Fruit fly (Drosophila melanogaster): ENCODE results near the gene RpL13A.
A peak's percentile ranks its signal among the peaks of the same experiment; 100 is the strongest.

The RpL13A gene

DNA sequence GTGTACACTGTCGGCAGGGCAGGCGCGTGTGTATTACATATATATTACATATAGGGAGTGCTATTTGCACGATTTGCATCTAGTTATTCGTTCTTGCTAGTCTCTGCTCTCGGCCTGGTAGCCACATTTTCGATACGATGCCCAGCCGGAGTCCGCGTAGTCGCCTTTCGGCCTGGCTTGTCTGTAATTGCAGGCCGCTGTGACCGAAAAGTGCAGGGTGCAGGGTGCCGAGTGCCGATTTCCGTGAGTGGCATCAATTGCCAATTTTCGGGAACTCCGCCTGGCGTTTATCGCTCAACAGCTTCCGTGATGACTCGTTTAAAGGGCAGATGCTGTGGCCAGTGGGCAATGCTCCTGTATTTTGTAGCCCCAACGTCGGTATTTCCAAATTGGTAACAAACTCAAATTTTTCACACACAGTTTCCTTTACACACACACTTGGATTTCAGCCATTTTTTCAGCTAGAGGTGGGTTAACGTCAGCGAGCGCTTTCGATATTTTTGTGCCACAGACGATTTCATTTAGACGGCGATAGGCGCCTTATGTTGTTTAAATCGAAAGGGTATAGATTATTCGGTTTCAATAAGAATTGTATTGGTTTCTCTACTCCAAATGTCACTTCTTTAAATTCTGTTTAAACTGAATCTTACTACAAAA, 36.3 kb upstream of the RpL13A start, which contains the start of gene CG2926 (continued):
- TF ChIP-seq Atf3 (GFP tag; optimal IDR thresholded peaks at IDR 0.05): no peak
- TF ChIP-seq trem (tag; optimal IDR thresholded peaks at IDR 0.05): peak; percentile 26
- TF ChIP-seq oc (tag; optimal IDR thresholded peaks at IDR 0.05): no peak
- peak; percentile 45 for TF ChIP-seq Sin3A (optimal IDR thresholded peaks at IDR 0.05)
- TF ChIP-seq CG2678 (tag; optimal IDR thresholded peaks at IDR 0.05): no peak
- TF ChIP-seq CG15269 (tag; optimal IDR thresholded peaks at IDR 0.05): no peak
- no peak for TF ChIP-seq CG18262 (tag; optimal IDR thresholded peaks at IDR 0.05)
- TF ChIP-seq CG6654 (GFP tag; optimal IDR thresholded peaks at IDR 0.05): no peak
- no peak for TF ChIP-seq esg (GFP tag; conservative IDR thresholded peaks at IDR 0.05)
- TF ChIP-seq prd (optimal IDR thresholded peaks at IDR 0.05): no peak
- peak; percentile 31; the same call in 1 of the 3 replicates for TF ChIP-seq prd (GFP tag; IDR thresholded peaks at IDR 0.05)
- TF ChIP-seq disco-r (GFP tag; optimal IDR thresholded peaks at IDR 0.05): no peak
- no peak for TF ChIP-seq ro (GFP tag; IDR thresholded peaks at IDR 0.05)
- peak; percentile 48 for TF ChIP-seq CG17802 (tag; optimal IDR thresholded peaks at IDR 0.05)
- peak; percentile 44 for TF ChIP-seq zfh2 (GFP tag; optimal IDR thresholded peaks at IDR 0.05)
- TF ChIP-seq CG6854 (GFP tag; optimal IDR thresholded peaks at IDR 0.05): no peak
- TF ChIP-seq CG3847 (GFP tag; IDR thresholded peaks at IDR 0.05): peak; percentile 42; the same call in 1 of the 2 replicates
- TF ChIP-seq mam (GFP tag; optimal IDR thresholded peaks at IDR 0.05): peak; percentile 70
- no peak for TF ChIP-seq grau (tag; optimal IDR thresholded peaks at IDR 0.05)
- no peak for TF ChIP-seq CG10959 (GFP tag; IDR thresholded peaks at IDR 0.05)
- no peak for TF ChIP-seq Fer2 (tag; optimal IDR thresholded peaks at IDR 0.05)
- peak; percentile 59 for TF ChIP-seq sna (GFP tag; IDR thresholded peaks at IDR 0.05; ENCODE audit: partially characterized antibody)
- TF ChIP-seq seq (GFP tag; IDR thresholded peaks at IDR 0.05): no peak
- TF ChIP-seq HmgZ (tag; optimal IDR thresholded peaks at IDR 0.05): peak; percentile 68
- peak; percentile 17 for TF ChIP-seq pum (GFP tag; optimal IDR thresholded peaks at IDR 0.05)
- TF ChIP-seq Atf-2 (GFP tag; optimal IDR thresholded peaks at IDR 0.05): peak; percentile 19
- no peak for TF ChIP-seq Dek (tag; optimal IDR thresholded peaks at IDR 0.05)
- TF ChIP-seq Opbp (GFP tag; IDR thresholded peaks at IDR 0.05; ENCODE audit: partially characterized antibody): peak; percentile 94
- no peak for TF ChIP-seq CG13123 (GFP tag; optimal IDR thresholded peaks at IDR 0.05)
- peak; percentile 26; the same call in 1 of the 2 replicates for TF ChIP-seq CG11247 (GFP tag; IDR thresholded peaks at IDR 0.05)
- no peak for TF ChIP-seq Blimp-1 (GFP tag; optimal IDR thresholded peaks at IDR 0.05)
- TF ChIP-seq fd3F (GFP tag; optimal IDR thresholded peaks at IDR 0.05): no peak
- no peak for TF ChIP-seq Awh (GFP tag; IDR thresholded peaks at IDR 0.05)
- peak; percentile 55 for TF ChIP-seq chm (GFP tag; IDR thresholded peaks at IDR 0.05)
- peak; percentile 51 for TF ChIP-seq dm (GFP tag; optimal IDR thresholded peaks at IDR 0.05)
- TF ChIP-seq wor (GFP tag; IDR thresholded peaks at IDR 0.05): no peak
- no peak for TF ChIP-seq btn (GFP tag; optimal IDR thresholded peaks at IDR 0.05)
- peak; percentile 40 for TF ChIP-seq CG33213 (GFP tag; optimal IDR thresholded peaks at IDR 0.05)
- TF ChIP-seq twi (tag; optimal IDR thresholded peaks at IDR 0.05): no peak
- TF ChIP-seq eyg (GFP tag; optimal IDR thresholded peaks at IDR 0.05): no peak
- no peak for TF ChIP-seq CG15696 (tag; optimal IDR thresholded peaks at IDR 0.05)
- no peak for TF ChIP-seq z (GFP tag; IDR thresholded peaks at IDR 0.05)
- no peak for TF ChIP-seq ab (GFP tag; optimal IDR thresholded peaks at IDR 0.05)
- no peak for TF ChIP-seq sens (GFP tag)
- no peak for TF ChIP-seq Hr39 (optimal IDR thresholded peaks at IDR 0.05)
- no peak for TF ChIP-seq tup (GFP tag; optimal IDR thresholded peaks at IDR 0.05)
- TF ChIP-seq CG31224 (GFP tag; IDR thresholded peaks at IDR 0.05): no peak
- TF ChIP-seq fu2 (GFP tag; optimal IDR thresholded peaks at IDR 0.05): peak; percentile 40
- no peak for TF ChIP-seq NC2α (GFP tag; optimal IDR thresholded peaks at IDR 0.05)
- no peak for TF ChIP-seq klu (GFP tag; IDR thresholded peaks at IDR 0.05)
- TF ChIP-seq CG6791 (GFP tag; IDR thresholded peaks at IDR 0.05; ENCODE audit: partially characterized antibody): peak; percentile 94
- TF ChIP-seq Nf-YC (tag; optimal IDR thresholded peaks at IDR 0.05): no peak

Data from whole organism, embryonic.